Fruit fly (Drosophila melanogaster) whole organism, embryonic: ENCODE measurements around the gene Swip-1.

Source experiments
- Bgb ChIP-seq: fragments of 200-800 bp; sonication (Bioruptor generic); IDR thresholded peaks from 2 replicates; pipeline ENCODE4 v1.3.6; 2022; ENCODE audit warnings: missing biosample characterization, missing genetic modification characterization; ENCODE audit not compliant: partially characterized antibody
- C15 ChIP-seq: fragments of 200-800 bp; sonication (Bioruptor generic); IDR thresholded peaks from 3 replicates; pipeline ENCODE4 v1.3.6; 2022; ENCODE audit warnings: missing biosample characterization, missing genetic modification characterization
- CG10654 ChIP-seq: fragments of 200-800 bp; sonication (Bioruptor generic); optimal IDR thresholded peaks from 2 replicates; lab custom pipeline; 2016; ENCODE audit warnings: missing biosample characterization, missing genetic modification characterization
- CG12299 ChIP-seq: fragments of 200-800 bp; sonication (Bioruptor generic); optimal IDR thresholded peaks from 2 replicates; lab custom pipeline; 2018; ENCODE audit warnings: missing biosample characterization, mild to moderate bottlenecking, missing genetic modification characterization
- CG12391 ChIP-seq: fragments of 200-800 bp; sonication (Bioruptor generic); optimal IDR thresholded peaks from 3 replicates; lab custom pipeline; 2018; ENCODE audit warnings: missing biosample characterization, mild to moderate bottlenecking, missing genetic modification characterization, moderate library complexity
- CG14860 ChIP-seq: fragments of 200-800 bp; sonication (Bioruptor generic); IDR thresholded peaks from 3 replicates; pipeline ENCODE4 v1.3.6; 2022; ENCODE audit warnings: missing biosample characterization, missing genetic modification characterization; ENCODE audit not compliant: partially characterized antibody
- CG1603 ChIP-seq: fragments of 200-800 bp; sonication (Bioruptor generic); optimal IDR thresholded peaks from 2 replicates; lab custom pipeline; 2019; ENCODE audit warnings: missing biosample characterization, mild to moderate bottlenecking, missing genetic modification characterization, moderate library complexity
- CG17829 ChIP-seq: fragments of 200-800 bp; optimal IDR thresholded peaks from 2 replicates; lab custom pipeline; 2019; ENCODE audit warnings: missing biosample characterization, mild to moderate bottlenecking, missing genetic modification characterization, moderate library complexity
- CG1832 ChIP-seq: fragments of 200-800 bp; sonication (Bioruptor generic); optimal IDR thresholded peaks from 2 replicates; lab custom pipeline; 2017; ENCODE audit warnings: missing biosample characterization, mild to moderate bottlenecking, missing genetic modification characterization, inconsistent platforms
- CG2875 ChIP-seq: fragments of 200-800 bp; sonication (Bioruptor generic); optimal IDR thresholded peaks from 2 replicates; lab custom pipeline; 2017; ENCODE audit warnings: missing biosample characterization, mild to moderate bottlenecking, missing genetic modification characterization, missing genetic modification reagents
- CG31441 ChIP-seq: fragments of 200-800 bp; sonication (Bioruptor generic); IDR thresholded peaks from 2 replicates; pipeline ENCODE4 v1.3.6; 2022; ENCODE audit warnings: missing biosample characterization, missing genetic modification characterization
- CG3838 ChIP-seq: fragments of 200-800 bp; sonication (Bioruptor generic); optimal IDR thresholded peaks from 3 replicates; lab custom pipeline; 2016; ENCODE audit warnings: missing biosample characterization, missing genetic modification characterization
- CG5953 ChIP-seq: fragments of 200-800 bp; sonication (Bioruptor generic); IDR thresholded peaks from 2 replicates; pipeline ENCODE4 v1.3.6; 2022; ENCODE audit warnings: missing biosample characterization, missing genetic modification characterization
- CG6765 ChIP-seq: fragments of 200-800 bp; sonication (Bioruptor generic); optimal IDR thresholded peaks from 3 replicates; lab custom pipeline; 2017; ENCODE audit warnings: missing biosample characterization, mild to moderate bottlenecking, missing genetic modification characterization
- CG7372 ChIP-seq: fragments of 200-800 bp; sonication (Bioruptor generic); IDR thresholded peaks from 2 replicates; pipeline ENCODE4 v1.3.6; 2022; ENCODE audit warnings: missing biosample characterization, missing genetic modification characterization
- CG8359 ChIP-seq: fragments of 200-800 bp; sonication (Bioruptor generic); optimal IDR thresholded peaks from 2 replicates; lab custom pipeline; 2017; ENCODE audit warnings: missing biosample characterization, mild to moderate bottlenecking, missing genetic modification characterization, borderline replicate concordance
- D19A ChIP-seq: fragments of 200-800 bp; optimal IDR thresholded peaks from 3 replicates; lab custom pipeline; 2019; ENCODE audit warnings: missing biosample characterization, mild to moderate bottlenecking, missing genetic modification characterization, moderate library complexity
- Dek ChIP-seq: fragments of 200-800 bp; sonication (Bioruptor generic); optimal IDR thresholded peaks from 3 replicates; lab custom pipeline; 2019; ENCODE audit warnings: missing biosample characterization, mild to moderate bottlenecking, missing genetic modification characterization, moderate library complexity
- Doc2 ChIP-seq: fragments of 200-800 bp; sonication (Bioruptor generic); IDR thresholded peaks from 2 replicates; pipeline ENCODE4 v1.3.6; 2022; ENCODE audit warnings: missing biosample characterization, missing genetic modification characterization
- Fer3 ChIP-seq: fragments of 200-800 bp; sonication (Bioruptor generic); optimal IDR thresholded peaks from 2 replicates; lab custom pipeline; 2018; ENCODE audit warnings: missing biosample characterization, mild to moderate bottlenecking, missing genetic modification characterization, moderate library complexity
- H2.0 ChIP-seq: fragments of 200-800 bp; sonication (Bioruptor generic); IDR thresholded peaks from 2 replicates; pipeline ENCODE4 v1.3.6; 2022; ENCODE audit warnings: missing biosample characterization, missing genetic modification characterization
- Hr3 ChIP-seq: fragments of 200-800 bp; sonication (Bioruptor generic); optimal IDR thresholded peaks from 3 replicates; lab custom pipeline; 2016; ENCODE audit warnings: missing biosample characterization, missing genetic modification characterization
- Kr ChIP-seq: fragments of 200-800 bp; sonication (Bioruptor generic); optimal IDR thresholded peaks from 2 replicates; lab custom pipeline; 2017; ENCODE audit warnings: missing biosample characterization, mild to moderate bottlenecking, missing genetic modification characterization
- MTF-1 ChIP-seq: fragments of 200-800 bp; sonication (Bioruptor generic); optimal IDR thresholded peaks from 2 replicates; lab custom pipeline; 2018; ENCODE audit warnings: missing biosample characterization, mild to moderate bottlenecking, missing genetic modification characterization, borderline replicate concordance
- NC2α ChIP-seq: fragments of 200-800 bp; sonication (Bioruptor generic); optimal IDR thresholded peaks from 2 replicates; lab custom pipeline; 2016; ENCODE audit warnings: missing biosample characterization, missing genetic modification characterization
- Spps ChIP-seq: fragments of 200-800 bp; sonication (Bioruptor generic); optimal IDR thresholded peaks from 2 replicates; lab custom pipeline; 2018; ENCODE audit warnings: missing biosample characterization, mild to moderate bottlenecking, missing genetic modification characterization
- YL-1 ChIP-seq: fragments of 200-800 bp; sonication (Bioruptor generic); optimal IDR thresholded peaks from 3 replicates; lab custom pipeline; 2017; ENCODE audit warnings: missing biosample characterization, mild to moderate bottlenecking, missing genetic modification characterization
- cato ChIP-seq: fragments of 200-800 bp; sonication (Bioruptor generic); optimal IDR thresholded peaks from 2 replicates; lab custom pipeline; 2016; ENCODE audit warnings: missing biosample characterization, missing genetic modification characterization, borderline replicate concordance
- chif ChIP-seq, 2 experiments: fragments of 200-800 bp; sonication (Bioruptor generic); optimal IDR thresholded peaks; 3 replicates each; lab custom pipeline; 2016; ENCODE audit warnings: missing biosample characterization in 2 of 2, missing genetic modification characterization in 2 of 2
- chn ChIP-seq: fragments of 200-800 bp; sonication (Bioruptor generic); optimal IDR thresholded peaks from 2 replicates; lab custom pipeline; 2016; ENCODE audit warnings: missing biosample characterization, missing genetic modification characterization
- dm ChIP-seq: fragments of 200-800 bp; sonication (Bioruptor generic); optimal IDR thresholded peaks from 3 replicates; lab custom pipeline; 2016; ENCODE audit warnings: missing biosample characterization, missing genetic modification characterization
- dysf ChIP-seq: fragments of 200-800 bp; sonication (Bioruptor generic); IDR thresholded peaks from 3 replicates; pipeline ENCODE4 v1.3.6; 2022; ENCODE audit warnings: missing biosample characterization, missing genetic modification characterization
- ewg ChIP-seq: fragments of 200-800 bp; sonication (Bioruptor generic); optimal IDR thresholded peaks from 3 replicates; lab custom pipeline; 2017; ENCODE audit warnings: mild to moderate bottlenecking, missing biosample characterization, missing genetic modification reagents, missing genetic modification characterization
- fd102C ChIP-seq: fragments of 200-800 bp; sonication (Bioruptor generic); optimal IDR thresholded peaks from 2 replicates; lab custom pipeline; 2018; ENCODE audit warnings: missing biosample characterization, mild to moderate bottlenecking, missing genetic modification characterization, moderate library complexity
- fd64A ChIP-seq: fragments of 200-800 bp; sonication (Bioruptor generic); optimal IDR thresholded peaks from 3 replicates; lab custom pipeline; 2018; ENCODE audit warnings: missing biosample characterization, mild to moderate bottlenecking, missing genetic modification characterization
- fru ChIP-seq: fragments of >200 bp; optimal IDR thresholded peaks from 2 replicates; lab custom pipeline; 2017
- grn ChIP-seq: fragments of 200-800 bp; sonication (Bioruptor generic); optimal IDR thresholded peaks from 3 replicates; lab custom pipeline; 2017; ENCODE audit warnings: missing biosample characterization, missing genetic modification characterization
- inv ChIP-seq: fragments of 200-800 bp; sonication (Bioruptor generic); IDR thresholded peaks from 2 replicates; pipeline ENCODE4 v1.3.6; 2022; ENCODE audit warnings: missing biosample characterization, missing genetic modification characterization; ENCODE audit not compliant: partially characterized antibody
- jigr1 ChIP-seq: fragments of 200-800 bp; sonication (Bioruptor generic); IDR thresholded peaks from 3 replicates; pipeline ENCODE4 v1.3.6; 2022; ENCODE audit warnings: missing biosample characterization, missing genetic modification characterization
- jumu ChIP-seq: fragments of 200-800 bp; sonication (Bioruptor generic); optimal IDR thresholded peaks from 3 replicates; lab custom pipeline; 2016; ENCODE audit warnings: missing biosample characterization, missing genetic modification characterization
- kni ChIP-seq: fragments of 200-800 bp; sonication (Bioruptor generic); optimal IDR thresholded peaks from 3 replicates; lab custom pipeline; 2017; ENCODE audit warnings: mild to moderate bottlenecking, missing biosample characterization, missing genetic modification reagents, missing genetic modification characterization
- maf-S ChIP-seq: fragments of 200-800 bp; sonication (Bioruptor generic); optimal IDR thresholded peaks from 2 replicates; lab custom pipeline; 2016; ENCODE audit warnings: missing biosample characterization, missing genetic modification characterization
- pho ChIP-seq: fragments of 200-800 bp; sonication (Bioruptor generic); optimal IDR thresholded peaks from 2 replicates; lab custom pipeline; 2016; ENCODE audit warnings: missing biosample characterization, missing genetic modification characterization
- slbo ChIP-seq: fragments of 200-800 bp; sonication (Bioruptor generic); IDR thresholded peaks from 2 replicates; pipeline ENCODE4 v1.3.6; 2022; ENCODE audit warnings: missing biosample characterization, missing genetic modification characterization
- sob ChIP-seq: fragments of 200-800 bp; sonication (Bioruptor generic); IDR thresholded peaks from 2 replicates; pipeline ENCODE4 v1.3.6; 2022; ENCODE audit warnings: missing biosample characterization, missing genetic modification characterization
- stwl ChIP-seq: fragments of 200-800 bp; sonication (Bioruptor generic); optimal IDR thresholded peaks from 3 replicates; lab custom pipeline; 2018; ENCODE audit warnings: missing biosample characterization, mild to moderate bottlenecking, missing genetic modification characterization, moderate library complexity
- tap ChIP-seq: fragments of 200-800 bp; optimal IDR thresholded peaks from 3 replicates; lab custom pipeline; 2019; ENCODE audit warnings: missing biosample characterization, mild to moderate bottlenecking, missing genetic modification characterization, moderate library complexity
- vfl ChIP-seq: fragments of 200-800 bp; sonication (Bioruptor generic); optimal IDR thresholded peaks from 2 replicates; lab custom pipeline; 2016; ENCODE audit warnings: missing biosample characterization, missing genetic modification characterization
- zfh1 ChIP-seq: fragments of 200-800 bp; sonication (Bioruptor generic); IDR thresholded peaks from 3 replicates; pipeline ENCODE4 v1.3.6; 2022; ENCODE audit warnings: missing biosample characterization, missing genetic modification characterization

The Swip-1 gene

dm6 chr2L:19023972-19024743 is 37.1 kb upstream of the Swip-1 start (continued):
- TF ChIP-seq CG14860 (GFP tag; lab: Robert Waterston, UW) (no peak), jigr1 (GFP tag; lab: Robert Waterston, UW) (no peak), Fer3 (peak; percentile 77), CG10654 (GFP tag; lab: Kevin White, UChicago) (no peak), tap (tag; lab: Kevin White, UChicago) (peak; percentile 74), Doc2 (no peak), maf-S (GFP tag; lab: Kevin White, UChicago) (no peak), CG1603 (tag; lab: Kevin White, UChicago) (peak; percentile 24), CG3838 (GFP tag; lab: Kevin White, UChicago) (no peak), D19A (tag; lab: Kevin White, UChicago) (peak; percentile 83), chn (no peak), CG12391 (peak; percentile 72), CG5953 (GFP tag; lab: Robert Waterston, UW) (no peak), chif (GFP tag; optimal IDR thresholded peaks at IDR 0.05; lab: Kevin White, UChicago) (no peak), H2.0 (peak; percentile 29; the same call in 1 of the 2 replicates), CG6765 (GFP tag; lab: Kevin White, UChicago) (peak; percentile 70), zfh1 (GFP tag; lab: Robert Waterston, UW) (0 out of 3 replicates have a peak, but pooled peaks have one; percentile 32), Spps (no peak), fd102C (GFP tag; lab: Kevin White, UChicago) (no peak), CG17829 (tag; lab: Kevin White, UChicago) (peak; percentile 56), CG2875 (GFP tag; lab: Kevin White, UChicago) (peak; percentile 34), fd64A (GFP tag; lab: Kevin White, UChicago) (no peak), cato (GFP tag; lab: Kevin White, UChicago) (no peak), dysf (GFP tag; lab: Robert Waterston, UW) (peak; percentile 72; the same call in 2 of the 3 replicates), pho (GFP tag; lab: Kevin White, UChicago) (peak; percentile 13), CG12299 (tag; lab: Kevin White, UChicago) (peak; percentile 63), fru (lab: Kevin White, UChicago) (no peak), slbo (GFP tag; lab: Robert Waterston, UW) (peak; percentile 67), Bgb (GFP tag; lab: Robert Waterston, UW) (no peak; the same call in 1 of the 2 replicates), dm (no peak), grn (GFP tag; lab: Kevin White, UChicago) (no peak), ewg (GFP tag; lab: Kevin White, UChicago) (peak; percentile 38), C15 (GFP tag; lab: Robert Waterston, UW) (no peak), stwl (tag; lab: Kevin White, UChicago) (no peak), Dek (peak; percentile 74), NC2α (GFP tag; lab: Kevin White, UChicago) (no peak), vfl (GFP tag; lab: Kevin White, UChicago) (peak; percentile 38), sob (GFP tag; lab: Robert Waterston, UW) (peak; percentile 28; the same call in 1 of the 2 replicates), CG31441 (peak; percentile 74), YL-1 (GFP tag; lab: Kevin White, UChicago) (peak; percentile 5), Kr (GFP tag; lab: Kevin White, UChicago) (no peak), CG8359 (GFP tag; lab: Kevin White, UChicago) (peak; percentile 13), CG1832 (no peak), MTF-1 (GFP tag; lab: Kevin White, UChicago) (no peak), jumu (GFP tag; lab: Kevin White, UChicago) (no peak), Hr3 (GFP tag; lab: Kevin White, UChicago) (peak; percentile 45), kni (GFP tag; lab: Kevin White, UChicago) (no peak), CG7372 (GFP tag; lab: Robert Waterston, UW) (peak; percentile 10; the same call in 1 of the 2 replicates), inv (GFP tag; lab: Robert Waterston, UW) (no peak)
